Fruit fly (Drosophila melanogaster) S2 (cell line): ENCODE results near the gene CG3032.

ENCODE experiments used
- CG8478 ChIP-seq: fragments of >200 bp; optimal IDR thresholded peaks from 2 replicates; lab custom pipeline; 2018
- CTCF ChIP-seq, 2 experiments: fragments of >200 bp; optimal IDR thresholded peaks; 2 replicates each; lab custom pipeline; 2018

CG3032 gene

dm6 chrX:6968564-6968963 is 45.1 kb downstream of the CG3032 start, which contains the start of gene Setd3:
Setd3 (minus strand) TSS chrX:6968750.
- TF ChIP-seq CTCF (optimal IDR thresholded peaks at IDR 0.05; lab: Kevin White, UChicago) (no peak), CG8478 (lab: Kevin White, UChicago) (no peak)
